Fruit fly (Drosophila melanogaster): ENCODE results near the gene Flo2.
A peak's percentile ranks its signal among the peaks of the same experiment; 100 is the strongest.

Gene Flo2

DNA sequence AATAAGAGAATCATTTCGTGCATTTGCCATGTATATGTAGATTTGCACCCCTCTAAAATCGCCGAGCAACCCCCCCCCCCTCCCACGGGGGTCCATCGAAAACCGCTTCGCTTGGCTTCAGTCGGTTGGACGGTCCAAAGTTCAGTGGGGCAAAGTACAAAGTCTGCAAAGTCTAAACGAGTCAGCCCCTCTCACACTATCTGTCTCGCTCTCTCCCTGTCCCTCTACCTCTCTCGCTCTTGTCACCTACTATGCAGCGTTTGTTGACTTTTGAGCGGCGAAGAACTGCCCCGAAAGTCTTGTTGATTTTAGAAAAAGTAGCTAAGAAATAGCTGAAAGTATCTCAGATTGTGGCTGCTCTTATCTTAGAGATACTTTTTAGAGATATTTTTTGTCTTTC lies 108.2 kb downstream of the Flo2 start (continued):
- TF ChIP-seq Aef1 (GFP tag; IDR thresholded peaks at IDR 0.05) (0 out of 3 replicates have a peak, but pooled peaks have one; percentile 12), Antp (GFP tag; optimal IDR thresholded peaks at IDR 0.05) (no peak), CG4854 (GFP tag; optimal IDR thresholded peaks at IDR 0.05) (no peak), CG34224 (GFP tag; IDR thresholded peaks at IDR 0.05; ENCODE audit: partially characterized antibody) (no peak), Jarid2 (GFP tag; optimal IDR thresholded peaks at IDR 0.05) (peak; percentile 47), CG13424 (tag; optimal IDR thresholded peaks at IDR 0.05) (peak; percentile 25), CG9609 (GFP tag; optimal IDR thresholded peaks at IDR 0.05) (no peak), Elba2 (GFP tag; optimal IDR thresholded peaks at IDR 0.05) (no peak), otp (GFP tag; IDR thresholded peaks at IDR 0.05) (peak; percentile 77; the same call in 2 of the 3 replicates), CG15696 (tag; optimal IDR thresholded peaks at IDR 0.05) (peak; percentile 43), Vsx1 (GFP tag; optimal IDR thresholded peaks at IDR 0.05) (no peak), caup (GFP tag; optimal IDR thresholded peaks at IDR 0.05; ENCODE audit: severe bottlenecking) (peak; percentile 58), Sry-β (GFP tag; optimal IDR thresholded peaks at IDR 0.05) (peak; percentile 86), CG9932 (GFP tag; IDR thresholded peaks at IDR 0.05) (0 out of 2 replicates have a peak, but pooled peaks have one; percentile 21), cas (GFP tag; IDR thresholded peaks at IDR 0.05) (no peak), Xrp1 (GFP tag; IDR thresholded peaks at IDR 0.05) (peak; percentile 41; the same call in 1 of the 2 replicates), ham (GFP tag; IDR thresholded peaks at IDR 0.05) (no peak), jumu (GFP tag; optimal IDR thresholded peaks at IDR 0.05) (no peak), ac (GFP tag; optimal IDR thresholded peaks at IDR 0.05) (peak; percentile 14), CG31441 (GFP tag; IDR thresholded peaks at IDR 0.05) (0 out of 2 replicates have a peak, but pooled peaks have one; percentile 19), ken (GFP tag; IDR thresholded peaks at IDR 0.05) (0 out of 3 replicates have a peak, but pooled peaks have one; percentile 44), CG6683 (GFP tag; optimal IDR thresholded peaks at IDR 0.05) (no peak), CG6272 (GFP tag; IDR thresholded peaks at IDR 0.05) (no peak), Hand (GFP tag; optimal IDR thresholded peaks at IDR 0.05) (peak; percentile 5), maf-S (GFP tag; optimal IDR thresholded peaks at IDR 0.05) (no peak), Usf (GFP tag; optimal IDR thresholded peaks at IDR 0.05) (no peak), HLHmδ (GFP tag; optimal IDR thresholded peaks at IDR 0.05) (peak; percentile 69), CG16813 (GFP tag; IDR thresholded peaks at IDR 0.05; ENCODE audit: partially characterized antibody) (no peak), prd (optimal IDR thresholded peaks at IDR 0.05) (no peak), prd (GFP tag; IDR thresholded peaks at IDR 0.05) (0 out of 3 replicates have a peak, but pooled peaks have one; percentile 6), slbo (GFP tag; IDR thresholded peaks at IDR 0.05) (peak; percentile 34), HHEX (GFP tag; optimal IDR thresholded peaks at IDR 0.05) (peak; percentile 77), dysf (GFP tag; IDR thresholded peaks at IDR 0.05) (0 out of 3 replicates have a peak, but pooled peaks have one; percentile 36), CG7357 (GFP tag; IDR thresholded peaks at IDR 0.05) (no peak), CG4707 (GFP tag; optimal IDR thresholded peaks at IDR 0.05) (peak; percentile 27), Taf1 (GFP tag; IDR thresholded peaks at IDR 0.05) (no peak; the same call in 1 of the 2 replicates), CG15011 (GFP tag; optimal IDR thresholded peaks at IDR 0.05) (no peak), CG17829 (tag; optimal IDR thresholded peaks at IDR 0.05) (no peak), YL-1 (GFP tag; optimal IDR thresholded peaks at IDR 0.05) (peak; percentile 29), gsb (GFP tag; IDR thresholded peaks at IDR 0.05) (peak; percentile 64), CrebB (tag; optimal IDR thresholded peaks at IDR 0.05) (no peak), CG11247 (GFP tag; IDR thresholded peaks at IDR 0.05) (peak; percentile 49), CG18599 (GFP tag; optimal IDR thresholded peaks at IDR 0.05) (peak; percentile 34), Dfd (GFP tag; optimal IDR thresholded peaks at IDR 0.05) (no peak), CG15073 (GFP tag; optimal IDR thresholded peaks at IDR 0.05) (no peak), CG4328 (GFP tag; optimal IDR thresholded peaks at IDR 0.05) (peak; percentile 48), cato (GFP tag; optimal IDR thresholded peaks at IDR 0.05; ENCODE audit: borderline replicate concordance) (no peak), hbn (GFP tag; IDR thresholded peaks at IDR 0.05; ENCODE audit: partially characterized antibody) (no peak), Atf-2 (GFP tag; optimal IDR thresholded peaks at IDR 0.05) (no peak), Mad (GFP tag; optimal IDR thresholded peaks at IDR 0.05) (no peak), CG7786 (GFP tag; optimal IDR thresholded peaks at IDR 0.05) (no peak)
